Fruit fly (Drosophila melanogaster): Measurements from ENCODE around the gene CG10375.
A peak's percentile ranks its signal among the peaks of the same experiment; 100 is the strongest.

The CG10375 gene

dm6 chr3R:23733771-23734170 lies 33.7 kb upstream of the CG10375 start:
- TF ChIP-seq Sin3A (optimal IDR thresholded peaks at IDR 0.05): no peak
- TF ChIP-seq Blimp-1 (GFP tag; optimal IDR thresholded peaks at IDR 0.05): peak; percentile 68
- no peak for TF ChIP-seq CG17385 (GFP tag; optimal IDR thresholded peaks at IDR 0.05)
- TF ChIP-seq CG14667 (GFP tag; IDR thresholded peaks at IDR 0.05): no peak
- TF ChIP-seq CG11504 (tag; optimal IDR thresholded peaks at IDR 0.05): no peak
- peak in 1 of 2 experiments; percentile 91 for TF ChIP-seq Pdp1 (GFP tag; optimal IDR thresholded peaks at IDR 0.05)
- peak; percentile 51 for TF ChIP-seq Elba2 (GFP tag; optimal IDR thresholded peaks at IDR 0.05)
- TF ChIP-seq CG1233 (GFP tag; optimal IDR thresholded peaks at IDR 0.05): no peak
- TF ChIP-seq CG15601 (tag; optimal IDR thresholded peaks at IDR 0.05): no peak
- peak; percentile 18 for TF ChIP-seq Med (GFP tag)
- TF ChIP-seq scrt (GFP tag; optimal IDR thresholded peaks at IDR 0.05): no peak
- TF ChIP-seq Doc2 (GFP tag; IDR thresholded peaks at IDR 0.05): no peak
- TF ChIP-seq Bteb2 (GFP tag; optimal IDR thresholded peaks at IDR 0.05): no peak
- TF ChIP-seq insv (GFP tag; optimal IDR thresholded peaks at IDR 0.05): peak in 1 of 2 experiments; percentile 54
- TF ChIP-seq cad (GFP tag; optimal IDR thresholded peaks at IDR 0.05): no peak
- no peak for TF ChIP-seq h (optimal IDR thresholded peaks at IDR 0.05)
- TF ChIP-seq CG8359 (GFP tag; optimal IDR thresholded peaks at IDR 0.05; ENCODE audit: borderline replicate concordance): peak; percentile 16
- TF ChIP-seq CG33213 (GFP tag; optimal IDR thresholded peaks at IDR 0.05): no peak
- peak; percentile 24 for TF ChIP-seq CG12769 (tag; optimal IDR thresholded peaks at IDR 0.05)
- no peak for TF ChIP-seq row (GFP tag; IDR thresholded peaks at IDR 0.05)
- TF ChIP-seq CG2199 (GFP tag; IDR thresholded peaks at IDR 0.05): 0 out of 3 replicates have a peak, but pooled peaks have one; percentile 22
- TF ChIP-seq CG12071 (GFP tag; optimal IDR thresholded peaks at IDR 0.05): no peak
- TF ChIP-seq gce (GFP tag; IDR thresholded peaks at IDR 0.05): peak; percentile 32; the same call in 1 of the 3 replicates

dm6 chr3R:23734573-23735404 lies 32.7 kb upstream of the CG10375 start:
- TF ChIP-seq CG31388 (GFP tag; optimal IDR thresholded peaks at IDR 0.05): peak; percentile 3
- peak; percentile 41 for TF ChIP-seq phol (tag; optimal IDR thresholded peaks at IDR 0.05)
- no peak for TF ChIP-seq CG9215 (GFP tag; IDR thresholded peaks at IDR 0.05)
- peak; percentile 28 for TF ChIP-seq CG11504 (tag; optimal IDR thresholded peaks at IDR 0.05)
- no peak for TF ChIP-seq kay (GFP tag; optimal IDR thresholded peaks at IDR 0.05)
- TF ChIP-seq dati (GFP tag; IDR thresholded peaks at IDR 0.05): no peak
- peak; percentile 23 for TF ChIP-seq unpg (GFP tag; optimal IDR thresholded peaks at IDR 0.05)
- peak; percentile 75 for TF ChIP-seq sens (GFP tag)
- TF ChIP-seq ewg (GFP tag; optimal IDR thresholded peaks at IDR 0.05): no peak
- no peak for TF ChIP-seq sim (GFP tag; IDR thresholded peaks at IDR 0.05)
- no peak for TF ChIP-seq ind (GFP tag; optimal IDR thresholded peaks at IDR 0.05)
- peak; percentile 7 for TF ChIP-seq CG9437 (GFP tag; optimal IDR thresholded peaks at IDR 0.05)
- no peak for TF ChIP-seq knrl (GFP tag; IDR thresholded peaks at IDR 0.05; ENCODE audit: partially characterized antibody)
- no peak for TF ChIP-seq CG4404 (GFP tag; IDR thresholded peaks at IDR 0.05)
- peak in 1 of 2 experiments; percentile 81 for TF ChIP-seq eve (GFP tag; optimal IDR thresholded peaks at IDR 0.05)
- TF ChIP-seq Sry-β (GFP tag; optimal IDR thresholded peaks at IDR 0.05): no peak
- TF ChIP-seq dmrt99B (tag; optimal IDR thresholded peaks at IDR 0.05): peak; percentile 73
- TF ChIP-seq gem (tag; optimal IDR thresholded peaks at IDR 0.05): peak; percentile 52
- peak in 1 of 2 experiments; percentile 11 for TF ChIP-seq Pdp1 (GFP tag; optimal IDR thresholded peaks at IDR 0.05)
- no peak for TF ChIP-seq lilli (GFP tag; optimal IDR thresholded peaks at IDR 0.05)
- no peak for TF ChIP-seq shn (GFP tag; optimal IDR thresholded peaks at IDR 0.05)
- no peak for TF ChIP-seq CG2875 (GFP tag; optimal IDR thresholded peaks at IDR 0.05)
- no peak for TF ChIP-seq az2 (GFP tag; optimal IDR thresholded peaks at IDR 0.05)
- no peak for TF ChIP-seq tap (tag; optimal IDR thresholded peaks at IDR 0.05)
- TF ChIP-seq CG11695 (GFP tag; IDR thresholded peaks at IDR 0.05): peak; percentile 13; the same call in 1 of the 3 replicates
- no peak for TF ChIP-seq pzg (GFP tag; optimal IDR thresholded peaks at IDR 0.05)
- TF ChIP-seq chinmo (GFP tag; IDR thresholded peaks at IDR 0.05; ENCODE audit: partially characterized antibody): 0 out of 4 replicates have a peak, but pooled peaks have one; percentile 54
- TF ChIP-seq Ssrp (tag; optimal IDR thresholded peaks at IDR 0.05): peak; percentile 30

Data from whole organism, embryonic.